Worm (Caenorhabditis elegans) whole organism, young adult: ENCODE results near the gene Y38A10A.11.

Experiments
- B0019.2 ChIP-seq: fragments of 200-800 bp; sonication (Bioruptor generic); conservative IDR thresholded peaks from 2 replicates; pipeline ENCODE4 v1.3.6; 2022; ENCODE audit warnings: missing genetic modification reagents, missing genetic modification characterization, missing compliant biosample characterization
- D2030.7 ChIP-seq: fragments of 200-800 bp; sonication (Bioruptor generic); IDR thresholded peaks from 2 replicates; pipeline ENCODE4 v1.3.6; 2022; ENCODE audit warnings: missing genetic modification reagents, missing genetic modification characterization, missing compliant biosample characterization
- F33H1.4 ChIP-seq: fragments of 200-800 bp; sonication (Bioruptor generic); IDR thresholded peaks from 2 replicates; pipeline ENCODE4 v1.3.6; 2022; ENCODE audit warnings: missing genetic modification reagents, missing genetic modification characterization, missing compliant biosample characterization
- F49E8.2 ChIP-seq: sonication (generic microtip); optimal IDR thresholded peaks from 3 replicates; lab custom pipeline; 2017; ENCODE audit warnings: missing genetic modification characterization, mild to moderate bottlenecking, missing compliant biosample characterization, antibody characterized with exemption, moderate library complexity; ENCODE audit not compliant: insufficient read depth
- F52B5.7 ChIP-seq: sonication (generic microtip); optimal IDR thresholded peaks from 2 replicates; lab custom pipeline; 2016; ENCODE audit warnings: mild to moderate bottlenecking, missing genetic modification characterization, missing compliant biosample characterization
- F57A8.1 ChIP-seq: fragments of 200-800 bp; sonication (Bioruptor generic); optimal IDR thresholded peaks from 2 replicates; lab custom pipeline; 2018; ENCODE audit warnings: mild to moderate bottlenecking, missing genetic modification characterization, moderate library complexity, missing compliant biosample characterization
- Y56A3A.18 ChIP-seq: fragments of 200-800 bp; sonication (Bioruptor generic); IDR thresholded peaks from 2 replicates; pipeline ENCODE4 v1.3.6; 2022; ENCODE audit warnings: missing genetic modification reagents, missing genetic modification characterization, missing compliant biosample characterization
- akir-1 ChIP-seq: fragments of 200-800 bp; sonication (Bioruptor generic); optimal IDR thresholded peaks from 2 replicates; lab custom pipeline; 2018; ENCODE audit warnings: mild to moderate bottlenecking, missing genetic modification characterization, moderate library complexity, missing compliant biosample characterization
- aptf-2 ChIP-seq: fragments of 200-800 bp; sonication (Bioruptor generic); conservative IDR thresholded peaks from 2 replicates; pipeline ENCODE4 v1.3.6; 2022; ENCODE audit warnings: missing genetic modification reagents, missing genetic modification characterization, missing compliant biosample characterization
- aptf-3 ChIP-seq: fragments of 200-800 bp; sonication (Bioruptor generic); IDR thresholded peaks from 2 replicates; pipeline ENCODE4 v1.3.6; 2022; ENCODE audit warnings: missing genetic modification characterization, missing compliant biosample characterization
- atf-7 ChIP-seq: sonication (generic microtip); optimal IDR thresholded peaks from 2 replicates; lab custom pipeline; 2017; ENCODE audit warnings: mild to moderate bottlenecking, missing genetic modification characterization, missing compliant biosample characterization
- attf-6 ChIP-seq: fragments of 200-800 bp; sonication (Bioruptor generic); IDR thresholded peaks from 2 replicates; pipeline ENCODE4 v1.3.6; 2022; ENCODE audit warnings: missing genetic modification reagents, missing genetic modification characterization, missing compliant biosample characterization
- cebp-1 ChIP-seq, 2 experiments: fragments of 200-800 bp in 1 of 2; sonication (Bioruptor generic) in 1 of 2; sonication (generic microtip) in 1 of 2; IDR thresholded peaks in 1 of 2; optimal IDR thresholded peaks in 1 of 2; 2 replicates each; pipeline versions ENCODE4 v1.3.6 to Lab custom; 2017 to 2022; ENCODE audit warnings: missing compliant biosample characterization in 2 of 2, missing genetic modification characterization in 2 of 2, mild to moderate bottlenecking in 1 of 2, missing genetic modification reagents in 1 of 2, moderate library complexity in 1 of 2
- ceh-91 ChIP-seq: fragments of 200-800 bp; sonication (Bioruptor generic); IDR thresholded peaks from 2 replicates; pipeline ENCODE4 v1.3.6; 2022; ENCODE audit warnings: missing genetic modification reagents, missing genetic modification characterization, missing compliant biosample characterization
- dpl-1 ChIP-seq: fragments of 150-350 bp; optimal IDR thresholded peaks from 2 replicates; lab custom pipeline; 2014; ENCODE audit warnings: missing biosample characterization, missing genetic modification reagents, missing genetic modification characterization
- efl-1 ChIP-seq: fragments of 150-350 bp; optimal IDR thresholded peaks from 2 replicates; lab custom pipeline; 2014; ENCODE audit warnings: missing biosample characterization, missing genetic modification reagents, missing genetic modification characterization
- egl-18 ChIP-seq: fragments of 200-800 bp; sonication (Bioruptor generic); IDR thresholded peaks from 2 replicates; pipeline ENCODE4 v1.3.6; 2022; ENCODE audit warnings: missing genetic modification reagents, missing genetic modification characterization, missing compliant biosample characterization
- egrh-3 ChIP-seq: fragments of 200-800 bp; sonication (Bioruptor generic); IDR thresholded peaks from 2 replicates; pipeline ENCODE4 v1.3.6; 2022; ENCODE audit warnings: missing genetic modification reagents, missing genetic modification characterization, missing compliant biosample characterization
- ekl-4 ChIP-seq: fragments of 200-800 bp; sonication (Bioruptor generic); IDR thresholded peaks from 2 replicates; pipeline ENCODE4 v1.3.6; 2022; ENCODE audit warnings: missing genetic modification reagents, missing genetic modification characterization, missing compliant biosample characterization
- ets-4 ChIP-seq: fragments of 200-800 bp; sonication (Bioruptor generic); optimal IDR thresholded peaks from 2 replicates; lab custom pipeline; 2018; ENCODE audit warnings: mild to moderate bottlenecking, missing genetic modification characterization, missing compliant biosample characterization
- him-1 ChIP-seq: sonication (generic microtip); optimal IDR thresholded peaks from 2 replicates; lab custom pipeline; 2016; ENCODE audit warnings: missing genotype, missing genetic modification reagents, missing genetic modification characterization, missing compliant biosample characterization
- lag-1 ChIP-seq: fragments of 200-800 bp; sonication (Bioruptor generic); IDR thresholded peaks from 2 replicates; pipeline ENCODE4 v1.3.6; 2022; ENCODE audit warnings: missing genetic modification reagents, missing genetic modification characterization, missing compliant biosample characterization
- let-526 ChIP-seq: fragments of 200-800 bp; sonication (Bioruptor generic); IDR thresholded peaks from 2 replicates; pipeline ENCODE4 v1.3.6; 2022; ENCODE audit warnings: missing genetic modification reagents, missing genetic modification characterization, missing compliant biosample characterization
- lin-40 ChIP-seq: sonication (generic microtip); optimal IDR thresholded peaks from 2 replicates; lab custom pipeline; 2016; ENCODE audit warnings: missing genetic modification characterization, mild to moderate bottlenecking, missing compliant biosample characterization, missing genotype, missing genetic modification reagents
- lin-54 ChIP-seq: fragments of 200-800 bp; sonication (Bioruptor generic); optimal IDR thresholded peaks from 2 replicates; lab custom pipeline; 2018; ENCODE audit warnings: mild to moderate bottlenecking, missing genetic modification characterization, missing compliant biosample characterization
- lir-1 ChIP-seq: fragments of 200-800 bp; sonication (Bioruptor generic); conservative IDR thresholded peaks from 2 replicates; pipeline ENCODE4 v1.3.6; 2022; ENCODE audit warnings: missing genetic modification reagents, missing genetic modification characterization, missing compliant biosample characterization
- lsl-1 ChIP-seq: fragments of 200-800 bp; sonication (Bioruptor generic); optimal IDR thresholded peaks from 2 replicates; lab custom pipeline; 2018; ENCODE audit warnings: mild to moderate bottlenecking, missing genetic modification characterization, moderate library complexity, missing compliant biosample characterization
- madf-10 ChIP-seq: sonication (generic microtip); optimal IDR thresholded peaks from 2 replicates; lab custom pipeline; 2016; ENCODE audit warnings: mild to moderate bottlenecking, missing genetic modification characterization, missing compliant biosample characterization
- madf-6 ChIP-seq: fragments of 200-800 bp; sonication (Bioruptor generic); IDR thresholded peaks from 2 replicates; pipeline ENCODE4 v1.3.6; 2022; ENCODE audit warnings: missing genetic modification reagents, missing genetic modification characterization, missing compliant biosample characterization
- madf-8 ChIP-seq: fragments of 200-800 bp; sonication (Bioruptor generic); conservative IDR thresholded peaks from 2 replicates; pipeline ENCODE4 v1.3.6; 2022; ENCODE audit warnings: missing genetic modification reagents, missing genetic modification characterization, missing compliant biosample characterization
- mcd-1 ChIP-seq: fragments of 200-800 bp; sonication (Bioruptor generic); IDR thresholded peaks from 2 replicates; pipeline ENCODE4 v1.3.6; 2022; ENCODE audit warnings: missing genetic modification reagents, missing genetic modification characterization, missing compliant biosample characterization
- nfya-2 ChIP-seq: fragments of 200-800 bp; sonication (Bioruptor generic); IDR thresholded peaks from 2 replicates; pipeline ENCODE4 v1.3.6; 2022; ENCODE audit warnings: missing genetic modification reagents, missing genetic modification characterization, missing compliant biosample characterization
- nfyb-1 ChIP-seq: fragments of 200-800 bp; sonication (Bioruptor generic); IDR thresholded peaks from 2 replicates; pipeline ENCODE4 v1.3.6; 2022; ENCODE audit warnings: missing genetic modification reagents, missing genetic modification characterization, missing compliant biosample characterization
- nhr-90 ChIP-seq: sonication (generic microtip); optimal IDR thresholded peaks from 2 replicates; lab custom pipeline; 2016; ENCODE audit warnings: missing genotype, mild to moderate bottlenecking, missing genetic modification characterization, missing compliant biosample characterization
- repo-1 ChIP-seq: sonication (generic microtip); optimal IDR thresholded peaks from 2 replicates; lab custom pipeline; 2017; ENCODE audit warnings: mild to moderate bottlenecking, missing genetic modification characterization, missing compliant biosample characterization
- snpc-1.3 ChIP-seq: sonication (generic microtip); optimal IDR thresholded peaks from 2 replicates; lab custom pipeline; 2017; ENCODE audit warnings: missing genetic modification characterization, mild to moderate bottlenecking, missing compliant biosample characterization, antibody characterized with exemption, moderate library complexity, missing genotype, missing genetic modification reagents; ENCODE audit not compliant: insufficient read depth
- somi-1 ChIP-seq: fragments of 200-800 bp; sonication (Bioruptor generic); optimal IDR thresholded peaks from 2 replicates; lab custom pipeline; 2018; ENCODE audit warnings: mild to moderate bottlenecking, missing genetic modification characterization, missing compliant biosample characterization
- sptf-2 ChIP-seq: fragments of 200-800 bp; sonication (Bioruptor generic); optimal IDR thresholded peaks from 2 replicates; lab custom pipeline; 2018; ENCODE audit warnings: mild to moderate bottlenecking, missing genetic modification characterization, missing compliant biosample characterization
- tbp1 ChIP-seq: fragments of 200-800 bp; sonication (Bioruptor generic); optimal IDR thresholded peaks from 2 replicates; lab custom pipeline; 2018; ENCODE audit warnings: mild to moderate bottlenecking, missing genetic modification characterization, missing compliant biosample characterization
- tlf-1 ChIP-seq: fragments of 200-800 bp; sonication (Bioruptor generic); optimal IDR thresholded peaks from 2 replicates; lab custom pipeline; 2018; ENCODE audit warnings: mild to moderate bottlenecking, missing genetic modification characterization, missing compliant biosample characterization
- zfh-2 ChIP-seq: fragments of 200-800 bp; sonication (Bioruptor generic); conservative IDR thresholded peaks from 2 replicates; pipeline ENCODE4 v1.3.6; 2022; ENCODE audit warnings: missing genetic modification reagents, missing genetic modification characterization, missing compliant biosample characterization
- zim-3 ChIP-seq: sonication (generic microtip); optimal IDR thresholded peaks from 2 replicates; lab custom pipeline; 2017; ENCODE audit warnings: mild to moderate bottlenecking, missing genetic modification characterization, moderate library complexity, missing compliant biosample characterization
- ztf-22 ChIP-seq: fragments of 200-800 bp; sonication (Bioruptor generic); optimal IDR thresholded peaks from 2 replicates; lab custom pipeline; 2018; ENCODE audit warnings: mild to moderate bottlenecking, missing genetic modification characterization, moderate library complexity, missing compliant biosample characterization
- ztf-25 ChIP-seq: fragments of 200-800 bp; sonication (Bioruptor generic); IDR thresholded peaks from 2 replicates; pipeline ENCODE4 v1.3.6; 2022; ENCODE audit warnings: missing genetic modification reagents, missing genetic modification characterization, missing compliant biosample characterization

The Y38A10A.11 gene

DNA sequence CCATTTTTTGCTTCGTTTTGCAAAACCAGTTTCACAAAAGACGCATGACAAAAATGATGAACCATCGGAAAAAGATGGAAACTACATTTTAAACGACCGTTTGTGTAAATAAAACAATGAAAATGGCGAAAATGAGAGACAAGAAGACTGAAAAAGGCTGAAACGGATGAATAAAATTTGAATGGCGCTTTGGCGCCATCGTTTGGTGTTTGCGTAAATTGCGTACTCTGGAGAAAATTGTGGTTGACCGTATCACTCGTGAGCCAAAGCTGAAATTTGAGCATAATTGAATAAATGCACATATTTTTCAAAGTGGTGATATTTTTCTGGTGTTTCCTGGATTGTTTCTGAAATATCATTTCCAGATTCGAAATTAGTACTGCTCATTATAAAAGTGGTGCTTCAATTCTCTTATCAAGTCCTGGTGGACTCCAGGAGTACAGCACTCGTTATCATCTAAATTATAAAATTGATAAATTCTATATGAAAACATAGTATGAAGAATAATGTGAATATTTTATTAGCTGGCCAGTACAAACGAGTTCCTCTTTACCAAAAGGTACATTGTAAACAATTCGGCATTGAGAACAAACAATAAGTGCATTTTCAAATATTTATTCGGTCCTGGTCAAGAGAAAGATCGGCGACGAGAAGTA is 2.0 kb downstream of the Y38A10A.11 start:
- TF ChIP-seq lag-1 (no peak), B0019.2 (GFP tag; lab: Robert Waterston, UW) (no peak), nhr-90 (tag; lab: Kevin White, UChicago) (no peak), ets-4 (GFP tag; lab: Kevin White, UChicago) (no peak), dpl-1 (GFP tag; lab: Kevin White, UChicago) (peak; percentile 54), madf-8 (peak; percentile 29; the same call in 1 of the 2 replicates), him-1 (tag; lab: Kevin White, UChicago) (no peak), lin-54 (GFP tag; lab: Kevin White, UChicago) (peak; percentile 19), madf-6 (peak; percentile 48; the same call in 1 of the 2 replicates), D2030.7 (peak; percentile 39; the same call in 1 of the 2 replicates), lsl-1 (GFP tag; lab: Kevin White, UChicago) (peak; percentile 57), ceh-91 (GFP tag; lab: Robert Waterston, UW) (0 out of 2 replicates have a peak, but pooled peaks have one; percentile 18), snpc-1.3 (tag; lab: Kevin White, UChicago) (no peak), zim-3 (no peak), efl-1 (GFP tag; lab: Kevin White, UChicago) (peak; percentile 89), F33H1.4 (GFP tag; lab: Robert Waterston, UW) (0 out of 2 replicates have a peak, but pooled peaks have one; percentile 19), akir-1 (no peak)

DNA sequence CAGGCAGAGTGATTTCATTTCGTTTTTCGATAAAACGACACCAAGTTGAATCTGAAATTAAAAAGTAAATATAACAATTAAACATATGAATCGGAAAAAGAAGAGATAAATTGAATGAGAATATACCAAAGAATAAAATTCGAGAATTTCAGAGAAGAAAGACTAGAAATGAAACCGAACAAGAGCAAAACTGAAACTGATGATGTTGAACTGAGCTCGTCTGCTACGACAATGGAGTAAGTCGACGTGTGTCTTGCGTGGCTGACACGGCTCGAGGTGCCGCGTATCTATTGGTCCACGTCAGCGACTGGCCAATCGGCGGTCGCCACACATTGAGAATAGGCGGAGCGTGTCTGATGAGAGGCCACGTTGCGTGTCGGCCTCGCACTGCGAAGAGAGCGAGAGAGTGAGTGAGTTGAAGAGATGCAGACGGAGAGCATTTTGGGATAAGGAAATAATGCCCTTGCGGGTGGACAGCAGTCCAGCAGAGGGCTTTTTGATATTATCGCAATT is 2.8 kb downstream of the Y38A10A.11 start, which contains the start of gene crt-1:
crt-1 (minus strand) TSS at position 51 of the 513 bp plus-strand sequence.
- no peak for TF ChIP-seq aptf-2 (GFP tag; lab: Robert Waterston, UW)
- no peak for TF ChIP-seq F49E8.2
- peak; percentile 72 for TF ChIP-seq tlf-1 (GFP tag; lab: Kevin White, UChicago)
- no peak for TF ChIP-seq B0019.2 (GFP tag; lab: Robert Waterston, UW)
- peak; percentile 87 for TF ChIP-seq ets-4 (GFP tag; lab: Kevin White, UChicago)
- TF ChIP-seq D2030.7, result peak; percentile 36; the same call in 1 of the 2 replicates
- TF ChIP-seq lir-1 (GFP tag; lab: Robert Waterston, UW), result 0 out of 2 replicates have a peak, but pooled peaks have one; percentile 26
- peak; percentile 32; the same call in 1 of the 2 replicates for TF ChIP-seq egrh-3 (GFP tag; lab: Robert Waterston, UW)
- TF ChIP-seq nfyb-1 (GFP tag; lab: Robert Waterston, UW), result peak; percentile 100
- peak; percentile 92 for TF ChIP-seq lin-40 (tag; lab: Kevin White, UChicago)
- no peak for TF ChIP-seq ztf-25 (GFP tag; lab: Robert Waterston, UW)
- TF ChIP-seq mcd-1, result peak; percentile 86
- TF ChIP-seq Y56A3A.18, result 0 out of 2 replicates have a peak, but pooled peaks have one; percentile 64
- peak; percentile 82 for TF ChIP-seq somi-1 (GFP tag; lab: Kevin White, UChicago)
- TF ChIP-seq ztf-22 (GFP tag; lab: Kevin White, UChicago), result peak; percentile 29
- peak; percentile 73 for TF ChIP-seq atf-7 (tag; lab: Kevin White, UChicago)
- TF ChIP-seq him-1 (tag; lab: Kevin White, UChicago), result no peak
- no peak for TF ChIP-seq cebp-1 (GFP tag; IDR thresholded peaks at IDR 0.05; lab: Robert Waterston, UW)
- TF ChIP-seq cebp-1 (tag; optimal IDR thresholded peaks at IDR 0.05; lab: Kevin White, UChicago), result peak; percentile 85
- TF ChIP-seq let-526, result peak; percentile 82
- peak; percentile 99 for TF ChIP-seq nfya-2 (GFP tag; lab: Robert Waterston, UW)
- no peak for TF ChIP-seq akir-1
- TF ChIP-seq zfh-2 (GFP tag; lab: Robert Waterston, UW), result peak; percentile 99
- no peak for TF ChIP-seq egl-18
- TF ChIP-seq sptf-2 (GFP tag; lab: Kevin White, UChicago), result no peak
- no peak for TF ChIP-seq attf-6 (GFP tag; lab: Robert Waterston, UW)
- peak; percentile 66 for TF ChIP-seq madf-10 (tag; lab: Kevin White, UChicago)
- TF ChIP-seq F52B5.7 (tag; lab: Kevin White, UChicago), result peak; percentile 58
- TF ChIP-seq aptf-3 (GFP tag; lab: Robert Waterston, UW), result 0 out of 2 replicates have a peak, but pooled peaks have one; percentile 52
- TF ChIP-seq repo-1 (tag; lab: Kevin White, UChicago), result peak; percentile 44
- no peak for TF ChIP-seq F57A8.1 (GFP tag; lab: Kevin White, UChicago)
- peak; percentile 63 for TF ChIP-seq tbp1 (GFP tag; lab: Kevin White, UChicago)
- TF ChIP-seq ekl-4 (GFP tag; lab: Robert Waterston, UW), result peak; percentile 80
